Worm (Caenorhabditis elegans) whole organism, mixed stage, embryonic: ENCODE data around the gene C01G10.14.

ENCODE experiments used
- elt-1 ChIP-seq: sonication (generic microtip); optimal IDR thresholded peaks from 2 replicates; lab custom pipeline; 2017; ENCODE audit warnings: missing genetic modification characterization, mild to moderate bottlenecking, missing compliant biosample characterization, antibody characterized with exemption, moderate library complexity, borderline replicate concordance; ENCODE audit not compliant: insufficient read depth
- pha-4 ChIP-seq: fragments of 150-350 bp; optimal IDR thresholded peaks from 2 replicates; lab custom pipeline; 2018; ENCODE audit warnings: missing biosample characterization, missing genetic modification reagents, missing genetic modification characterization

DNA sequence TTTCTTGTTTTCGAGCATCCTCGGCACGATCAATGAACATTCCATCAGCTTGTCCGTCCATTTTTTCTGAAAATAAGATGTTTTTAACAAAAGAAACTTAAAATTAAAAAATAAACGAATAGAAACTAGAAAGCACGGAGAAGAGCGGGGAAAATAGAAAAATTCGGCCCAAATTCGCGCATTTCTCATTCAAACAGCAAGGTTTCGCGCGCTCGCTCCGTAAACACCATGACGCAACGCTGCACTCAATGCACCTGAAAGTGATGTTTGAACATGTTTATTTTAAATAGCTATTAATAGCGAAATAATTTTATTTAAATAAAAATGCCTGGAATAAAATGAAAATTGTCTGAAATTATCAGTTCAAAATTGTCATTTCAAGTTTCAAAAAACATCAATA lies 46.2 kb downstream of the C01G10.14 start, which contains the start of the genes mcm-3 and C25D7.15:
- TF ChIP-seq elt-1, result no peak
- TF ChIP-seq pha-4 (tag; lab: Kevin White, UChicago), result no peak
